Worm (Caenorhabditis elegans) whole organism, L2 larva: ENCODE data around the gene sra-11.

Experiments used
- R02D3.7 ChIP-seq: fragments of 150-350 bp; optimal IDR thresholded peaks from 2 replicates; lab custom pipeline; 2014; ENCODE audit warnings: missing biosample characterization, missing genetic modification characterization
- elt-3 ChIP-seq: sonication (generic microtip); optimal IDR thresholded peaks from 2 replicates; lab custom pipeline; 2017; ENCODE audit warnings: missing biosample characterization, missing genetic modification characterization
- lin-13 ChIP-seq: fragments of 150-350 bp; optimal IDR thresholded peaks from 2 replicates; lab custom pipeline; 2014; ENCODE audit warnings: missing biosample characterization, missing genetic modification reagents, missing genetic modification characterization
- mab-5 ChIP-seq: fragments of 150-350 bp; optimal IDR thresholded peaks from 2 replicates; lab custom pipeline; 2014; ENCODE audit warnings: missing biosample characterization, missing genetic modification characterization
- nhr-129 ChIP-seq: fragments of 150-350 bp; optimal IDR thresholded peaks from 2 replicates; lab custom pipeline; 2014; ENCODE audit warnings: missing biosample characterization, missing genetic modification characterization
- nhr-237 ChIP-seq: fragments of 150-350 bp; optimal IDR thresholded peaks from 2 replicates; lab custom pipeline; 2014; ENCODE audit warnings: missing biosample characterization, missing genetic modification characterization

ce11 chrII:10925804-10926570 is 15.9 kb upstream of the sra-11 start, which contains the start of gene metr-1:
- TF ChIP-seq elt-3 (tag; lab: Kevin White, UChicago) (no peak), nhr-129 (tag; lab: Kevin White, UChicago) (no peak), R02D3.7 (tag; lab: Kevin White, UChicago) (no peak), mab-5 (tag; lab: Kevin White, UChicago) (no peak), lin-13 (GFP tag; lab: Kevin White, UChicago) (no peak), nhr-237 (tag; lab: Kevin White, UChicago) (no peak)
